Fruit fly (Drosophila melanogaster) whole organism, embryonic: Measurements from ENCODE around the gene CG31675.

Experiments
- ATbp ChIP-seq: fragments of 200-800 bp; sonication (Bioruptor generic); optimal IDR thresholded peaks from 2 replicates; lab custom pipeline; 2017; ENCODE audit warnings: missing biosample characterization, mild to moderate bottlenecking, missing genetic modification characterization, missing genetic modification reagents
- CG10274 ChIP-seq: fragments of 200-800 bp; sonication (Bioruptor generic); optimal IDR thresholded peaks from 3 replicates; lab custom pipeline; 2017; ENCODE audit warnings: missing biosample characterization, mild to moderate bottlenecking, missing genetic modification characterization
- CG10462 ChIP-seq: fragments of 200-800 bp; sonication (Bioruptor generic); optimal IDR thresholded peaks from 2 replicates; lab custom pipeline; 2016; ENCODE audit warnings: missing biosample characterization, missing genetic modification characterization
- CG11504 ChIP-seq: fragments of 200-800 bp; sonication (Bioruptor generic); optimal IDR thresholded peaks from 3 replicates; lab custom pipeline; 2019; ENCODE audit warnings: missing biosample characterization, mild to moderate bottlenecking, missing genetic modification characterization, moderate library complexity
- CG12236 ChIP-seq: fragments of 200-800 bp; sonication (Bioruptor generic); optimal IDR thresholded peaks from 2 replicates; lab custom pipeline; 2016; ENCODE audit warnings: missing biosample characterization, missing genetic modification characterization
- CG12299 ChIP-seq: fragments of 200-800 bp; sonication (Bioruptor generic); optimal IDR thresholded peaks from 2 replicates; lab custom pipeline; 2018; ENCODE audit warnings: missing biosample characterization, mild to moderate bottlenecking, missing genetic modification characterization
- CG12769 ChIP-seq: fragments of 200-800 bp; sonication (Bioruptor generic); optimal IDR thresholded peaks from 2 replicates; lab custom pipeline; 2019; ENCODE audit warnings: missing biosample characterization, mild to moderate bottlenecking, missing genetic modification characterization, moderate library complexity
- CG13775 ChIP-seq: fragments of 200-800 bp; sonication (Bioruptor generic); optimal IDR thresholded peaks from 3 replicates; lab custom pipeline; 2017; ENCODE audit warnings: missing biosample characterization, mild to moderate bottlenecking, missing genetic modification characterization
- CG14965 ChIP-seq: fragments of 200-800 bp; sonication (Bioruptor generic); optimal IDR thresholded peaks from 2 replicates; lab custom pipeline; 2016; ENCODE audit warnings: missing biosample characterization, missing genetic modification characterization, borderline replicate concordance
- CG15696 ChIP-seq: fragments of 200-800 bp; sonication (Bioruptor generic); optimal IDR thresholded peaks from 2 replicates; lab custom pipeline; 2019; ENCODE audit warnings: missing biosample characterization, mild to moderate bottlenecking, missing genetic modification characterization, moderate library complexity
- CG17829 ChIP-seq: fragments of 200-800 bp; optimal IDR thresholded peaks from 2 replicates; lab custom pipeline; 2019; ENCODE audit warnings: missing biosample characterization, mild to moderate bottlenecking, missing genetic modification characterization, moderate library complexity
- CG18011 ChIP-seq: fragments of 200-800 bp; sonication (Bioruptor generic); optimal IDR thresholded peaks from 2 replicates; lab custom pipeline; 2017; ENCODE audit warnings: missing biosample characterization, missing genetic modification characterization, mild to moderate bottlenecking, moderate library complexity, missing genotype
- CG2199 ChIP-seq: fragments of 200-800 bp; sonication (Bioruptor generic); IDR thresholded peaks from 3 replicates; pipeline ENCODE4 v1.3.6; 2022; ENCODE audit warnings: missing biosample characterization, missing genetic modification characterization
- CG2889 ChIP-seq: fragments of 200-800 bp; sonication (Bioruptor generic); IDR thresholded peaks from 3 replicates; pipeline ENCODE4 v1.3.6; 2022; ENCODE audit warnings: missing biosample characterization, missing genetic modification characterization
- CG31388 ChIP-seq: fragments of 200-800 bp; sonication (Bioruptor generic); optimal IDR thresholded peaks from 2 replicates; lab custom pipeline; 2016; ENCODE audit warnings: missing biosample characterization, missing genetic modification characterization
- CG4282 ChIP-seq: fragments of 200-800 bp; sonication (Bioruptor generic); optimal IDR thresholded peaks from 2 replicates; lab custom pipeline; 2016; ENCODE audit warnings: missing biosample characterization, missing genetic modification characterization
- CG6272 ChIP-seq: fragments of 200-800 bp; sonication (Bioruptor generic); IDR thresholded peaks from 2 replicates; pipeline ENCODE4 v1.3.6; 2022; ENCODE audit warnings: missing biosample characterization, missing genetic modification characterization
- CG6654 ChIP-seq: fragments of 200-800 bp; sonication (Bioruptor generic); optimal IDR thresholded peaks from 2 replicates; lab custom pipeline; 2017; ENCODE audit warnings: missing biosample characterization, mild to moderate bottlenecking, missing genetic modification characterization
- CG6689 ChIP-seq: fragments of 200-800 bp; sonication (Bioruptor generic); IDR thresholded peaks from 2 replicates; pipeline ENCODE4 v1.3.6; 2022; ENCODE audit warnings: missing biosample characterization, missing genetic modification characterization
- CG8290 ChIP-seq, 3 experiments: fragments of 200-800 bp; sonication (Bioruptor generic); optimal IDR thresholded peaks; 2 replicates each; lab custom pipeline; 2016 to 2019; ENCODE audit warnings: missing biosample characterization in 3 of 3, missing genetic modification characterization in 3 of 3, mild to moderate bottlenecking in 2 of 3, moderate library complexity in 1 of 3
- CG9609 ChIP-seq: fragments of 200-800 bp; sonication (Bioruptor generic); optimal IDR thresholded peaks from 3 replicates; lab custom pipeline; 2016; ENCODE audit warnings: missing biosample characterization, missing genetic modification characterization
- Dfd ChIP-seq, 2 experiments: fragments of >200 bp; optimal IDR thresholded peaks; 2 replicates each; lab custom pipeline; 2017; ENCODE audit warnings: missing biosample characterization in 2 of 2, missing genetic modification characterization in 2 of 2
- ERR ChIP-seq: fragments of 200-800 bp; sonication (Bioruptor generic); optimal IDR thresholded peaks from 2 replicates; lab custom pipeline; 2016; ENCODE audit warnings: missing biosample characterization, missing genetic modification characterization
- Ets97D ChIP-seq: fragments of 200-800 bp; sonication (Bioruptor generic); optimal IDR thresholded peaks from 3 replicates; lab custom pipeline; 2016; ENCODE audit warnings: missing biosample characterization, missing genetic modification characterization
- Fer1 ChIP-seq: fragments of 200-800 bp; sonication (Bioruptor generic); optimal IDR thresholded peaks from 2 replicates; lab custom pipeline; 2017; ENCODE audit warnings: missing biosample characterization, mild to moderate bottlenecking, missing genetic modification characterization
- H2.0 ChIP-seq: fragments of 200-800 bp; sonication (Bioruptor generic); IDR thresholded peaks from 2 replicates; pipeline ENCODE4 v1.3.6; 2022; ENCODE audit warnings: missing biosample characterization, missing genetic modification characterization
- HmgZ ChIP-seq: fragments of 200-800 bp; sonication (Bioruptor generic); optimal IDR thresholded peaks from 2 replicates; lab custom pipeline; 2018; ENCODE audit warnings: missing biosample characterization, mild to moderate bottlenecking, missing genetic modification characterization
- Myb ChIP-seq: fragments of 200-800 bp; sonication (Bioruptor generic); optimal IDR thresholded peaks from 2 replicates; lab custom pipeline; 2016; ENCODE audit warnings: missing biosample characterization, missing genetic modification characterization
- Nf-YC ChIP-seq: fragments of 200-800 bp; optimal IDR thresholded peaks from 3 replicates; lab custom pipeline; 2019; ENCODE audit warnings: missing biosample characterization, mild to moderate bottlenecking, missing genetic modification characterization, moderate library complexity
- Oli ChIP-seq: fragments of 200-800 bp; sonication (Bioruptor generic); optimal IDR thresholded peaks from 2 replicates; lab custom pipeline; 2018; ENCODE audit warnings: missing biosample characterization, mild to moderate bottlenecking, missing genetic modification characterization, moderate library complexity
- Opbp ChIP-seq: fragments of 200-800 bp; sonication (Bioruptor generic); IDR thresholded peaks from 3 replicates; pipeline ENCODE4 v1.3.6; 2022; ENCODE audit warnings: missing biosample characterization, missing genetic modification characterization; ENCODE audit not compliant: partially characterized antibody
- Spps ChIP-seq: fragments of 200-800 bp; sonication (Bioruptor generic); optimal IDR thresholded peaks from 2 replicates; lab custom pipeline; 2018; ENCODE audit warnings: missing biosample characterization, mild to moderate bottlenecking, missing genetic modification characterization
- bbx ChIP-seq: fragments of 200-800 bp; sonication (Bioruptor generic); IDR thresholded peaks from 2 replicates; pipeline ENCODE4 v1.3.6; 2022; ENCODE audit warnings: missing biosample characterization, missing genetic modification characterization; ENCODE audit not compliant: partially characterized antibody
- btn ChIP-seq: fragments of 200-800 bp; sonication (Bioruptor generic); optimal IDR thresholded peaks from 2 replicates; lab custom pipeline; 2016; ENCODE audit warnings: missing biosample characterization, missing genetic modification characterization
- cad ChIP-seq: fragments of >200 bp; optimal IDR thresholded peaks from 2 replicates; lab custom pipeline; 2017; ENCODE audit warnings: missing biosample characterization, missing genetic modification characterization
- dimm ChIP-seq: fragments of 200-800 bp; sonication (Bioruptor generic); IDR thresholded peaks from 2 replicates; pipeline ENCODE4 v1.3.6; 2022; ENCODE audit warnings: missing biosample characterization, missing genetic modification characterization
- dysf ChIP-seq: fragments of 200-800 bp; sonication (Bioruptor generic); IDR thresholded peaks from 3 replicates; pipeline ENCODE4 v1.3.6; 2022; ENCODE audit warnings: missing biosample characterization, missing genetic modification characterization
- en ChIP-seq: fragments of 200-800 bp; sonication (Bioruptor generic); optimal IDR thresholded peaks from 2 replicates; lab custom pipeline; 2016; ENCODE audit warnings: missing biosample characterization, missing genetic modification characterization
- ewg ChIP-seq: fragments of 200-800 bp; sonication (Bioruptor generic); optimal IDR thresholded peaks from 3 replicates; lab custom pipeline; 2017; ENCODE audit warnings: mild to moderate bottlenecking, missing biosample characterization, missing genetic modification reagents, missing genetic modification characterization
- fru ChIP-seq: fragments of >200 bp; optimal IDR thresholded peaks from 2 replicates; lab custom pipeline; 2017
- grn ChIP-seq: fragments of 200-800 bp; sonication (Bioruptor generic); optimal IDR thresholded peaks from 3 replicates; lab custom pipeline; 2017; ENCODE audit warnings: missing biosample characterization, missing genetic modification characterization
- jing ChIP-seq: fragments of 200-800 bp; sonication (Bioruptor generic); optimal IDR thresholded peaks from 2 replicates; lab custom pipeline; 2018; ENCODE audit warnings: missing biosample characterization, mild to moderate bottlenecking, missing genetic modification characterization
- nmo ChIP-seq: fragments of 200-800 bp; sonication (Bioruptor generic); optimal IDR thresholded peaks from 2 replicates; lab custom pipeline; 2018; ENCODE audit warnings: missing biosample characterization, mild to moderate bottlenecking, missing genetic modification characterization, moderate library complexity
- org-1 ChIP-seq: fragments of 200-800 bp; sonication (Bioruptor generic); optimal IDR thresholded peaks from 2 replicates; lab custom pipeline; 2017; ENCODE audit warnings: missing biosample characterization, missing genetic modification characterization
- p53 ChIP-seq: fragments of 200-800 bp; sonication (Bioruptor generic); optimal IDR thresholded peaks from 2 replicates; lab custom pipeline; 2016; ENCODE audit warnings: missing biosample characterization, missing genetic modification characterization
- pan ChIP-seq, 4 experiments: fragments of >200 bp in 3 of 4; fragments of 200-800 bp in 1 of 4; sonication (Bioruptor generic) in 1 of 4; optimal IDR thresholded peaks in 3 of 4; IDR thresholded peaks in 1 of 4; 2 replicates each; pipeline versions ENCODE4 v1.3.6 to Lab custom; 2017 to 2022; ENCODE audit warnings: missing biosample characterization in 2 of 4, missing genetic modification characterization in 2 of 4, mixed read lengths in 1 of 4
- phol ChIP-seq: fragments of 200-800 bp; sonication (Bioruptor generic); optimal IDR thresholded peaks from 3 replicates; lab custom pipeline; 2018; ENCODE audit warnings: missing biosample characterization, mild to moderate bottlenecking, missing genetic modification characterization, moderate library complexity
- pnt ChIP-seq: fragments of 200-800 bp; sonication (Bioruptor generic); optimal IDR thresholded peaks from 3 replicates; lab custom pipeline; 2016; ENCODE audit warnings: missing biosample characterization, missing genetic modification characterization
- sisA ChIP-seq: fragments of 200-800 bp; sonication (Bioruptor generic); IDR thresholded peaks from 2 replicates; pipeline ENCODE4 v1.3.6; 2022; ENCODE audit warnings: missing biosample characterization, missing genetic modification characterization
- tgo ChIP-seq: fragments of 200-800 bp; sonication (Bioruptor generic); IDR thresholded peaks from 3 replicates; pipeline ENCODE4 v1.3.6; 2022; ENCODE audit warnings: missing biosample characterization, missing genetic modification characterization
- tx ChIP-seq: fragments of 200-800 bp; sonication (Bioruptor generic); optimal IDR thresholded peaks from 2 replicates; lab custom pipeline; 2016; ENCODE audit warnings: missing biosample characterization, missing genetic modification characterization
- vvl ChIP-seq: fragments of 200-800 bp; sonication (Bioruptor generic); IDR thresholded peaks from 2 replicates; pipeline ENCODE4 v1.3.6; 2022; ENCODE audit warnings: missing biosample characterization, missing genetic modification characterization

Gene CG31675

DNA sequence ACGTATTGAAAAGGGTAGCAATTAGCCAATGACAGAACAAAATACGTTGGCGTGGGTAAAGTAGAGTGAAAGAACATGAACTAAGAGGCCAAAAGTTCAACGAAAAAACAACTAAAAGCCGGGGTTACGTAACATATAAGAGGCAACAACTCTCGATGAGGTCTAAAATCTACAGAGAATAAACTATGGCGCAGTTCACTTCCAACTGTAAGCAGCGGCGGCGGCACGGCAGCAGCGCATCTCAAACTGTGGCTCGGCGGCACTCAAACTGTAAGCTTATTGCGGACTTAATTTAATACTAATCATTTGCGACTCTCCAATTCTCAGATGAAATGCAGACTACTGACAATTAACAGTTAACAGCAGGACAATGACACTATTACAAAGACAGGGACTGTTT is 7.0 kb downstream of the CG31675 start (continued):
- no peak for TF ChIP-seq CG14965 (GFP tag; lab: Kevin White, UChicago)
- no peak for TF ChIP-seq vvl (GFP tag; lab: Robert Waterston, UW)
- no peak for TF ChIP-seq Fer1 (GFP tag; lab: Kevin White, UChicago)
- no peak for TF ChIP-seq H2.0 (GFP tag; lab: Robert Waterston, UW)
- TF ChIP-seq fru (lab: Kevin White, UChicago) = no peak
- TF ChIP-seq HmgZ (tag; lab: Kevin White, UChicago) = no peak
- no peak for TF ChIP-seq Dfd (GFP tag; optimal IDR thresholded peaks at IDR 0.05; lab: Kevin White, UChicago)
- no peak for TF ChIP-seq Nf-YC (tag; lab: Kevin White, UChicago)
- TF ChIP-seq CG2889 (GFP tag; lab: Robert Waterston, UW) = no peak
- TF ChIP-seq org-1 (GFP tag; lab: Kevin White, UChicago) = no peak
- no peak for TF ChIP-seq dysf
- no peak for TF ChIP-seq bbx
- TF ChIP-seq jing (GFP tag; lab: Kevin White, UChicago) = no peak
- no peak for TF ChIP-seq grn (GFP tag; lab: Kevin White, UChicago)
- TF ChIP-seq CG10274 (GFP tag; lab: Kevin White, UChicago) = no peak
- no peak for TF ChIP-seq CG9609 (GFP tag; lab: Kevin White, UChicago)
- TF ChIP-seq p53 (GFP tag; lab: Kevin White, UChicago) = no peak
- no peak for TF ChIP-seq en (GFP tag; lab: Kevin White, UChicago)
- TF ChIP-seq CG12769 = no peak
- TF ChIP-seq CG11504 (tag; lab: Kevin White, UChicago) = no peak
- TF ChIP-seq CG10462 (GFP tag; lab: Kevin White, UChicago) = no peak
- TF ChIP-seq CG13775 (GFP tag; lab: Kevin White, UChicago) = no peak
- no peak for TF ChIP-seq ERR (GFP tag; lab: Kevin White, UChicago)
- TF ChIP-seq phol (tag; lab: Kevin White, UChicago) = no peak
- no peak for TF ChIP-seq dimm (GFP tag; lab: Robert Waterston, UW)
- TF ChIP-seq CG17829 (tag; lab: Kevin White, UChicago) = no peak
- TF ChIP-seq Ets97D (GFP tag; lab: Kevin White, UChicago) = no peak
- TF ChIP-seq CG8290 (GFP tag; optimal IDR thresholded peaks at IDR 0.05; lab: Kevin White, UChicago) = no peak
- TF ChIP-seq CG8290 (tag; optimal IDR thresholded peaks at IDR 0.05; lab: Kevin White, UChicago) = peak in 1 of 2 experiments; percentile 22
- TF ChIP-seq Oli (tag; lab: Kevin White, UChicago) = no peak
- no peak for TF ChIP-seq Myb (GFP tag; lab: Kevin White, UChicago)
- TF ChIP-seq CG15696 (tag; lab: Kevin White, UChicago) = no peak
- no peak for TF ChIP-seq ewg (GFP tag; lab: Kevin White, UChicago)
- no peak for TF ChIP-seq pan (optimal IDR thresholded peaks at IDR 0.05; lab: Kevin White, UChicago)
- no peak for TF ChIP-seq pan (GFP tag; optimal IDR thresholded peaks at IDR 0.05 in 1 of 2, IDR thresholded peaks at IDR 0.05 in 1 of 2)
- no peak for TF ChIP-seq tx (GFP tag; lab: Kevin White, UChicago)
- TF ChIP-seq Spps = no peak
- no peak for TF ChIP-seq CG6689
- TF ChIP-seq cad = peak; percentile 97
- no peak for TF ChIP-seq btn (GFP tag; lab: Kevin White, UChicago)
- no peak for TF ChIP-seq CG6272
- no peak for TF ChIP-seq CG12236 (GFP tag; lab: Kevin White, UChicago)
- TF ChIP-seq ATbp (GFP tag; lab: Kevin White, UChicago) = no peak
- TF ChIP-seq sisA (GFP tag; lab: Robert Waterston, UW) = no peak
- TF ChIP-seq CG12299 (tag; lab: Kevin White, UChicago) = no peak
- no peak for TF ChIP-seq tgo (GFP tag; lab: Robert Waterston, UW)
- no peak for TF ChIP-seq nmo
- 0 out of 3 replicates have a peak, but pooled peaks have one; percentile 46 for TF ChIP-seq Opbp
- TF ChIP-seq CG18011 (GFP tag; lab: Kevin White, UChicago) = no peak
- TF ChIP-seq pnt (GFP tag; lab: Kevin White, UChicago) = no peak
- TF ChIP-seq CG2199 (GFP tag; lab: Robert Waterston, UW) = peak; percentile 68; the same call in 2 of the 3 replicates
- no peak for TF ChIP-seq CG31388 (GFP tag; lab: Kevin White, UChicago)
- TF ChIP-seq CG6654 (GFP tag; lab: Kevin White, UChicago) = peak; percentile 99
- no peak for TF ChIP-seq CG4282 (GFP tag; lab: Kevin White, UChicago)
